Fruit fly (Drosophila melanogaster) whole organism, prepupa: Measurements from ENCODE around the gene Mur29B.

Experiments used
- CG34406 ChIP-seq: fragments of 200-800 bp; sonication (Bioruptor generic); optimal IDR thresholded peaks from 3 replicates; lab custom pipeline; 2016; ENCODE audit warnings: missing biosample characterization, missing genetic modification characterization
- CG9139 ChIP-seq: fragments of 200-800 bp; sonication (Bioruptor generic); optimal IDR thresholded peaks from 3 replicates; lab custom pipeline; 2017; ENCODE audit warnings: missing biosample characterization, mild to moderate bottlenecking, missing genetic modification characterization
- Eip75B ChIP-seq: fragments of 200-800 bp; sonication (Bioruptor generic); optimal IDR thresholded peaks from 3 replicates; lab custom pipeline; 2016; ENCODE audit warnings: missing biosample characterization, missing genetic modification characterization
- eg ChIP-seq: fragments of 200-800 bp; sonication (Bioruptor generic); IDR thresholded peaks from 3 replicates; pipeline ENCODE4 v1.3.6; 2022; ENCODE audit warnings: missing biosample characterization, missing genetic modification characterization
- esn ChIP-seq: fragments of 200-800 bp; sonication (Bioruptor generic); optimal IDR thresholded peaks from 2 replicates; lab custom pipeline; 2016; ENCODE audit warnings: missing biosample characterization, mild to moderate bottlenecking, missing genetic modification characterization, moderate library complexity
- fd85E ChIP-seq: fragments of 200-800 bp; sonication (Bioruptor generic); optimal IDR thresholded peaks from 3 replicates; lab custom pipeline; 2016; ENCODE audit warnings: missing biosample characterization, missing genetic modification characterization
- lz ChIP-seq: fragments of 200-800 bp; sonication (Bioruptor generic); optimal IDR thresholded peaks from 3 replicates; lab custom pipeline; 2016; ENCODE audit warnings: missing biosample characterization, missing genetic modification characterization

DNA sequence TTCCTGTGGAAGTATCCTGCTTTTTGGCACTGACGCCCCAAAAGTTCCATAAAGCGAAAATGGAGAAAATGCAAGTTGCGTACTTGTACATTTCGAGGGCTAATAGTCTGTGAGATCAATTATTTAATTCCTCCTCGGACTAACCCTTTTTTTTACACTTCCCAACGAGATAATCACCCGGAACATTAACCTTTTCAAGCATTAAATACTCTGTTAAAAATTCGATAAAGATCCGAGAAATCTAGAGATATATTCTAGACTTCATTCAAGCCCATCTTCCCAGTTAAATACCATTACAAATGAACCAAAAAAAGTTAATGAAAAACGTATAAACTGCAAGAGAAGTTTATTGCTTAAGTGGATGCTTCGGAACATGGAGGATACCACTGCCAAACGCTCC lies 42.2 kb downstream of the Mur29B start, which contains the start of gene lectin-29Ca:
- no peak for TF ChIP-seq esn (GFP tag; lab: Kevin White, UChicago)
- TF ChIP-seq CG34406 (GFP tag; lab: Kevin White, UChicago), result no peak
- TF ChIP-seq fd85E (GFP tag; lab: Kevin White, UChicago), result no peak
- TF ChIP-seq Eip75B, result no peak
- TF ChIP-seq lz, result no peak
- TF ChIP-seq CG9139 (GFP tag; lab: Kevin White, UChicago), result no peak
- TF ChIP-seq eg (GFP tag; lab: Robert Waterston, UW), result no peak
